Worm (Caenorhabditis elegans): ENCODE results near the gene ZK632.9.

DNA sequence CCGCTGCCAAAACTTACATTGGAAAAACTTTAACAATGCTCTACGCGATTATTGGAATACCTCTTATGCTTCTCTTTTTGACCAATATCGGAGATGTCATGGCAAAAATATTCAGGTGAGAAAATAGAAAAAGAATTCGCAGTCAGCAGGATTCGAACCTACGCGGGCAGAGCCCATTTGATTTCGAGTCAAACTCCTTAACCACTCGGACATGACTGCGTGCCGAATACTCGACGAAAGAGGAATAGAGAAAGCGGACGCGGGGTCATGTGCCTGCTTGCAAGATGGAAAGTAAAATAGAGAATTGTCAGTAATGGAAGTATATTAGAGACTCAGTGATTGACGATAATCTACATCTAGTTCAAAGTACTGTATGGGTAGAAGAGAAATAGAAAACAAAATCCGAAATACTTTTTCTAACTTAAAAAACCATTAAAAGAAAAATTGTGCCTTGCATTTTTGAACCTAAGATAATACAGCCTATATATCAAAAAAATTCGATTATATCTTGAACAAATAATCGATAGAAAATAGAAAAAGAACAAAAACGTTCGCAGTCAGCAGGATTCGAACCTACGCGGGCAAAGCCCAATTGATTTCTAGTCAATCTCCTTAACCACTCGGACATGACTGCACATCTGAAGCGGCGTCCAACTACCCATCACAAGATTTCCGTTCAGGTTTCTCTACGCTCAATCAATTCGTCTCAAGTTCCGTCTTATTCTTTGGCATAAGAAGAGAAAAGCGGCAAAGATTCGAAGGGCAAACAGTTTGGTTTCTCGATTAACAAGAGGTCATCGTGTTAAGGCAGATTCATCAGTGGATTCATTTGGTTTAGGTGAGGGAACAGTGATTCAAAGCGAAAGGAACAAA is 36.5 kb upstream of the ZK632.9 start:
- TF ChIP-seq nhr-12 (tag; optimal IDR thresholded peaks at IDR 0.05), result no peak
- no peak for TF ChIP-seq ztf-11 (tag; optimal IDR thresholded peaks at IDR 0.05)

Measured in whole organism, L3 larva.